Fruit fly (Drosophila melanogaster): ENCODE results near the gene CG7214.

The CG7214 gene

DNA sequence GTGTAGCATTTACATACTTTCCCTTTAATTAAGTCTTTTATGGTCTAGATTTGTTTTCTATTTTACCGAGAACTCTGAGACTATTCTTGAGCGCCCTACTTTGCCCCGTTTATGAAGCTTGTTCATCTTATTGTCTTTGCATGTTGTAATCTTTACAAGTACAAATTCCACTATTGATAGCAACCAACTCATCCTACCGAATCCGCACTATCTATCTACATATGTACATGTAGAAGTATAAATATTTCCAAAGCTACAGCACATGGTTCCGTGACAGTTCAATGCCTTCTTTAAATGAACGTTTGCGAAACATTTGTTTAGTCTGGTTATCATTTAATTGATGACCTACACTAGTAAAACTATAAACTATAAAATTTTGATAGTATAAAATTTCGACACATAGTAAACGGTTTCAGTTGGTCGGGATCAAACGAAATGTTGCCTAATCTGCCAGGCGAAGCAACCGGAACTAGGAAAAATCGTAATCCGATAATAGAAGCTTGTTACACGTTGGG lies 44.4 kb upstream of the CG7214 start (continued):
- TF ChIP-seq wek (GFP tag; optimal IDR thresholded peaks at IDR 0.05) (no peak), B-H2 (GFP tag; optimal IDR thresholded peaks at IDR 0.05) (no peak), MBD-R2 (GFP tag; IDR thresholded peaks at IDR 0.05) (no peak), Pdp1 (GFP tag; optimal IDR thresholded peaks at IDR 0.05) (peak in 1 of 2 experiments; percentile 62), fd64A (GFP tag; optimal IDR thresholded peaks at IDR 0.05) (peak; percentile 16), ranshi (GFP tag; IDR thresholded peaks at IDR 0.05) (no peak), CG15514 (GFP tag; optimal IDR thresholded peaks at IDR 0.05) (no peak), her (GFP tag; optimal IDR thresholded peaks at IDR 0.05) (no peak), Eip74EF (GFP tag; optimal IDR thresholded peaks at IDR 0.05) (peak in 1 of 2 experiments; percentile 54), D (optimal IDR thresholded peaks at IDR 0.05) (no peak), D (GFP tag; optimal IDR thresholded peaks at IDR 0.05) (no peak), dati (GFP tag; IDR thresholded peaks at IDR 0.05) (no peak), CG7987 (GFP tag; optimal IDR thresholded peaks at IDR 0.05) (no peak), kah (GFP tag; optimal IDR thresholded peaks at IDR 0.05) (peak; percentile 9), chinmo (GFP tag; IDR thresholded peaks at IDR 0.05; ENCODE audit: partially characterized antibody) (no peak), CG18764 (GFP tag; optimal IDR thresholded peaks at IDR 0.05) (no peak), CG9932 (GFP tag; IDR thresholded peaks at IDR 0.05) (no peak), ERR (GFP tag; optimal IDR thresholded peaks at IDR 0.05) (no peak), CG12769 (tag; optimal IDR thresholded peaks at IDR 0.05) (no peak), CG8944 (GFP tag; optimal IDR thresholded peaks at IDR 0.05) (no peak), trh (GFP tag; optimal IDR thresholded peaks at IDR 0.05) (no peak), CG10147 (GFP tag; optimal IDR thresholded peaks at IDR 0.05) (no peak), Antp (GFP tag; optimal IDR thresholded peaks at IDR 0.05) (no peak), CG32772 (GFP tag; IDR thresholded peaks at IDR 0.05) (no peak), Scr (GFP tag; IDR thresholded peaks at IDR 0.05; ENCODE audit: partially characterized antibody) (no peak), CG12744 (GFP tag; optimal IDR thresholded peaks at IDR 0.05) (no peak), gfzf (GFP tag; optimal IDR thresholded peaks at IDR 0.05) (no peak), Dp (GFP tag; optimal IDR thresholded peaks at IDR 0.05) (no peak), CG8924 (tag; optimal IDR thresholded peaks at IDR 0.05) (no peak), dimm (GFP tag; IDR thresholded peaks at IDR 0.05) (no peak), ara (GFP tag; IDR thresholded peaks at IDR 0.05) (no peak), CG4404 (GFP tag; IDR thresholded peaks at IDR 0.05) (no peak), br (optimal IDR thresholded peaks at IDR 0.05) (no peak)

DNA sequence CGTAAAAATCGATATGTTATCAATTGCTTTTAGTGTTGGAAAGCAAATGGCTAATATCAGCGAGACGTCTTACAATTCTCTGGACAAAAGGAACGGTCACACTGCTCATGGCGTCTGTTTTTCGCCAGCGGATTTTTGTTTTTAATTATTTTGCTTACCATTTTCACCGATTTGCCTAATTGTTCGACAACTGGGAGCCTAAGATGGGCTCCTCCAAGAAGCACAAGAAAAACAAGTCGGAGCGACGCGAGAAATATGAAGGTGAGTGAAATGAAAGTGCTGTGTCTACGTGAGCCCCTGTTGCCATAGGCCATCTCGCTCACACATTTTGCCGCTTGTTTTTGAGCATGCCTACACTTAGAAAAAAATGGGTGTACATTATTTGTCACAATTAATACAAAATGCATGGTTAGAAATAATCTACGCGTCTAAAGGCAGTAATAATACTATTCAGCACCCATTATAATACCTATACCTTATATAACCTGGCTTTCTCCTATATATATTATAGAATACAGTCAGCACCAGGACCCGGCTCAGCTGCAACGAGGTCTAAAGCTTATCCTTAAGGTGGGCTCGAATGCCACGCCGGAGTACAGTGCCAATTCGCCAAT lies 38.3 kb upstream of the CG7214 start, which contains the start of gene Brd7-9:
TSS of gene Brd7-9 (plus strand) at position 78 of the 614 bp plus-strand sequence.
- TF ChIP-seq Oaz (GFP tag; IDR thresholded peaks at IDR 0.05) (peak; percentile 62; the same call in 1 of the 2 replicates), Ada2b (GFP tag; IDR thresholded peaks at IDR 0.05) (peak; percentile 65), ttk (GFP tag; IDR thresholded peaks at IDR 0.05) (peak; percentile 71), CG10431 (GFP tag; optimal IDR thresholded peaks at IDR 0.05) (no peak), run (tag; optimal IDR thresholded peaks at IDR 0.05) (peak; percentile 5), CG10274 (GFP tag; optimal IDR thresholded peaks at IDR 0.05) (peak; percentile 7), CrebB (tag; optimal IDR thresholded peaks at IDR 0.05) (peak; percentile 12), Asciz (GFP tag; optimal IDR thresholded peaks at IDR 0.05) (peak; percentile 61), row (GFP tag; IDR thresholded peaks at IDR 0.05) (peak; percentile 65), CG17385 (GFP tag; optimal IDR thresholded peaks at IDR 0.05) (peak; percentile 66), Sox100B (GFP tag; optimal IDR thresholded peaks at IDR 0.05) (peak; percentile 55), ac (GFP tag; optimal IDR thresholded peaks at IDR 0.05) (no peak), Nf-YC (tag; optimal IDR thresholded peaks at IDR 0.05) (peak; percentile 16), Pdp1 (GFP tag; optimal IDR thresholded peaks at IDR 0.05) (peak; percentile 65 to 76), CG3847 (GFP tag; IDR thresholded peaks at IDR 0.05) (peak; percentile 35; the same call in 1 of the 2 replicates), vfl (GFP tag; optimal IDR thresholded peaks at IDR 0.05) (no peak), lab (GFP tag; optimal IDR thresholded peaks at IDR 0.05) (peak; percentile 89), D (optimal IDR thresholded peaks at IDR 0.05) (no peak), D (GFP tag; optimal IDR thresholded peaks at IDR 0.05) (peak; percentile 61), CG3838 (GFP tag; optimal IDR thresholded peaks at IDR 0.05) (peak; percentile 44), sd (tag; optimal IDR thresholded peaks at IDR 0.05) (no peak)

Measured in whole organism, embryonic.